Fruit fly (Drosophila melanogaster) whole organism, embryonic: ENCODE measurements around the gene Ptp4E.

ENCODE experiments used
- Abd-B ChIP-seq: fragments of 200-800 bp; sonication (Bioruptor generic); optimal IDR thresholded peaks from 2 replicates; lab custom pipeline; 2018; ENCODE audit warnings: missing biosample characterization, mild to moderate bottlenecking, missing genetic modification characterization, moderate library complexity
- CG10267 ChIP-seq: fragments of 200-800 bp; sonication (Bioruptor generic); optimal IDR thresholded peaks from 2 replicates; lab custom pipeline; 2018; ENCODE audit warnings: missing biosample characterization, mild to moderate bottlenecking, missing genetic modification characterization, moderate library complexity
- CG11504 ChIP-seq: fragments of 200-800 bp; sonication (Bioruptor generic); optimal IDR thresholded peaks from 3 replicates; lab custom pipeline; 2019; ENCODE audit warnings: missing biosample characterization, mild to moderate bottlenecking, missing genetic modification characterization, moderate library complexity
- CG11695 ChIP-seq: fragments of 200-800 bp; sonication (Bioruptor generic); IDR thresholded peaks from 3 replicates; pipeline ENCODE4 v1.3.6; 2022; ENCODE audit warnings: missing biosample characterization, missing genetic modification characterization
- CG11696 ChIP-seq: fragments of 200-800 bp; sonication (Bioruptor generic); IDR thresholded peaks from 2 replicates; pipeline ENCODE4 v1.3.6; 2022; ENCODE audit warnings: missing biosample characterization, missing genetic modification characterization
- CG14441 ChIP-seq: fragments of 200-800 bp; sonication (Bioruptor generic); IDR thresholded peaks from 2 replicates; pipeline ENCODE4 v1.3.6; 2022; ENCODE audit warnings: missing biosample characterization, missing genetic modification characterization
- CG15269 ChIP-seq: fragments of 200-800 bp; sonication (Bioruptor generic); optimal IDR thresholded peaks from 2 replicates; lab custom pipeline; 2018; ENCODE audit warnings: missing biosample characterization, mild to moderate bottlenecking, missing genetic modification characterization, moderate library complexity
- CG16779 ChIP-seq: fragments of 200-800 bp; sonication (Bioruptor generic); IDR thresholded peaks from 2 replicates; pipeline ENCODE4 v1.3.6; 2022; ENCODE audit warnings: missing biosample characterization, missing genetic modification characterization
- CG17385 ChIP-seq: fragments of 200-800 bp; sonication (Bioruptor generic); optimal IDR thresholded peaks from 3 replicates; lab custom pipeline; 2018; ENCODE audit warnings: missing biosample characterization, mild to moderate bottlenecking, missing genetic modification characterization
- CG31441 ChIP-seq: fragments of 200-800 bp; sonication (Bioruptor generic); IDR thresholded peaks from 2 replicates; pipeline ENCODE4 v1.3.6; 2022; ENCODE audit warnings: missing biosample characterization, missing genetic modification characterization
- CG3281 ChIP-seq: fragments of 200-800 bp; sonication (Bioruptor generic); optimal IDR thresholded peaks from 3 replicates; lab custom pipeline; 2017; ENCODE audit warnings: missing biosample characterization, mild to moderate bottlenecking, missing genetic modification characterization
- CG3847 ChIP-seq: fragments of 200-800 bp; sonication (Bioruptor generic); IDR thresholded peaks from 2 replicates; pipeline ENCODE4 v1.3.6; 2022; ENCODE audit warnings: missing biosample characterization, missing genetic modification characterization
- CG6689 ChIP-seq: fragments of 200-800 bp; sonication (Bioruptor generic); IDR thresholded peaks from 2 replicates; pipeline ENCODE4 v1.3.6; 2022; ENCODE audit warnings: missing biosample characterization, missing genetic modification characterization
- CG6791 ChIP-seq: fragments of 200-800 bp; sonication (Bioruptor generic); IDR thresholded peaks from 3 replicates; pipeline ENCODE4 v1.3.6; 2022; ENCODE audit warnings: missing biosample characterization, missing genetic modification characterization; ENCODE audit not compliant: partially characterized antibody
- CG7357 ChIP-seq: fragments of 200-800 bp; sonication (Bioruptor generic); IDR thresholded peaks from 3 replicates; pipeline ENCODE4 v1.3.6; 2022; ENCODE audit warnings: missing biosample characterization, missing genetic modification characterization
- CG8290 ChIP-seq, 3 experiments: fragments of 200-800 bp; sonication (Bioruptor generic); optimal IDR thresholded peaks; 2 replicates each; lab custom pipeline; 2016 to 2019; ENCODE audit warnings: missing biosample characterization in 3 of 3, missing genetic modification characterization in 3 of 3, mild to moderate bottlenecking in 2 of 3, moderate library complexity in 1 of 3
- CG9876 ChIP-seq: fragments of 200-800 bp; sonication (Bioruptor generic); optimal IDR thresholded peaks from 2 replicates; lab custom pipeline; 2016; ENCODE audit warnings: missing biosample characterization, missing genetic modification characterization
- D19A ChIP-seq: fragments of 200-800 bp; optimal IDR thresholded peaks from 3 replicates; lab custom pipeline; 2019; ENCODE audit warnings: missing biosample characterization, mild to moderate bottlenecking, missing genetic modification characterization, moderate library complexity
- Drgx ChIP-seq: fragments of 200-800 bp; sonication (Bioruptor generic); IDR thresholded peaks from 2 replicates; pipeline ENCODE4 v1.3.6; 2022; ENCODE audit warnings: missing biosample characterization, missing genetic modification characterization
- E2f2 ChIP-seq: fragments of 200-800 bp; sonication (Bioruptor generic); IDR thresholded peaks from 2 replicates; pipeline ENCODE4 v1.3.6; 2022; ENCODE audit warnings: missing biosample characterization, missing genetic modification characterization
- Eip74EF ChIP-seq, 2 experiments: fragments of 200-800 bp in 1 of 2; fragments of >200 bp in 1 of 2; sonication (Bioruptor generic) in 1 of 2; optimal IDR thresholded peaks; 2 replicates each; lab custom pipeline; 2017 to 2019; ENCODE audit warnings: missing biosample characterization in 2 of 2, missing genetic modification characterization in 2 of 2, mild to moderate bottlenecking in 1 of 2, moderate library complexity in 1 of 2
- GATAe ChIP-seq: fragments of 200-800 bp; sonication (Bioruptor generic); conservative IDR thresholded peaks from 2 replicates; pipeline ENCODE4 v1.3.6; 2022; ENCODE audit warnings: missing biosample characterization, missing genetic modification characterization
- H2.0 ChIP-seq: fragments of 200-800 bp; sonication (Bioruptor generic); IDR thresholded peaks from 2 replicates; pipeline ENCODE4 v1.3.6; 2022; ENCODE audit warnings: missing biosample characterization, missing genetic modification characterization
- HLH3B ChIP-seq: fragments of 200-800 bp; sonication (Bioruptor generic); IDR thresholded peaks from 2 replicates; pipeline ENCODE4 v1.3.6; 2022; ENCODE audit warnings: missing biosample characterization, missing genetic modification characterization
- Hr51 ChIP-seq, 2 experiments: fragments of 200-800 bp; sonication (Bioruptor generic); optimal IDR thresholded peaks; 2 replicates in 1 of 2; 3 replicates in 1 of 2; lab custom pipeline; 2016 to 2018; ENCODE audit warnings: missing biosample characterization in 2 of 2, missing genetic modification characterization in 2 of 2, mild to moderate bottlenecking in 1 of 2, moderate library complexity in 1 of 2
- Meics ChIP-seq: fragments of 200-800 bp; sonication (Bioruptor generic); optimal IDR thresholded peaks from 2 replicates; lab custom pipeline; 2017; ENCODE audit warnings: missing biosample characterization, mild to moderate bottlenecking, missing genetic modification characterization
- PHDP ChIP-seq: fragments of 200-800 bp; sonication (Bioruptor generic); optimal IDR thresholded peaks from 3 replicates; lab custom pipeline; 2018; ENCODE audit warnings: missing biosample characterization, mild to moderate bottlenecking, missing genetic modification characterization, moderate library complexity
- TFAM ChIP-seq: fragments of 200-800 bp; sonication (Bioruptor generic); optimal IDR thresholded peaks from 2 replicates; lab custom pipeline; 2017; ENCODE audit warnings: missing biosample characterization, missing genetic modification characterization, inconsistent platforms
- amos ChIP-seq: fragments of 200-800 bp; sonication (Bioruptor generic); IDR thresholded peaks from 2 replicates; pipeline ENCODE4 v1.3.6; 2022; ENCODE audit warnings: missing biosample characterization, missing genetic modification characterization; ENCODE audit not compliant: partially characterized antibody
- bigmax ChIP-seq: fragments of 200-800 bp; sonication (Bioruptor generic); optimal IDR thresholded peaks from 2 replicates; lab custom pipeline; 2018; ENCODE audit warnings: missing biosample characterization, mild to moderate bottlenecking, missing genetic modification characterization
- crp ChIP-seq, 2 experiments: fragments of 200-800 bp; sonication (Bioruptor generic); optimal IDR thresholded peaks; 2 replicates in 1 of 2; 3 replicates in 1 of 2; lab custom pipeline; 2017; ENCODE audit warnings: missing biosample characterization in 2 of 2, missing genetic modification characterization in 2 of 2, mild to moderate bottlenecking in 1 of 2, moderate library complexity in 1 of 2
- dm ChIP-seq: fragments of 200-800 bp; sonication (Bioruptor generic); optimal IDR thresholded peaks from 3 replicates; lab custom pipeline; 2016; ENCODE audit warnings: missing biosample characterization, missing genetic modification characterization
- dmrt99B ChIP-seq: fragments of 200-800 bp; sonication (Bioruptor generic); optimal IDR thresholded peaks from 2 replicates; lab custom pipeline; 2018; ENCODE audit warnings: missing biosample characterization, mild to moderate bottlenecking, missing genetic modification characterization, moderate library complexity
- dpn ChIP-seq, 2 experiments: fragments of 200-800 bp; sonication (Bioruptor generic); optimal IDR thresholded peaks; 3 replicates each; lab custom pipeline; 2016; ENCODE audit warnings: missing biosample characterization in 2 of 2, missing genetic modification characterization in 2 of 2
- dysf ChIP-seq: fragments of 200-800 bp; sonication (Bioruptor generic); IDR thresholded peaks from 3 replicates; pipeline ENCODE4 v1.3.6; 2022; ENCODE audit warnings: missing biosample characterization, missing genetic modification characterization
- fru ChIP-seq: fragments of >200 bp; optimal IDR thresholded peaks from 2 replicates; lab custom pipeline; 2017
- gem ChIP-seq: fragments of 200-800 bp; sonication (Bioruptor generic); optimal IDR thresholded peaks from 2 replicates; lab custom pipeline; 2019; ENCODE audit warnings: missing biosample characterization, mild to moderate bottlenecking, missing genetic modification characterization, moderate library complexity
- grau ChIP-seq: fragments of 200-800 bp; optimal IDR thresholded peaks from 3 replicates; lab custom pipeline; 2019; ENCODE audit warnings: missing biosample characterization, mild to moderate bottlenecking, missing genetic modification characterization, moderate library complexity
- klu ChIP-seq: fragments of 200-800 bp; sonication (Bioruptor generic); IDR thresholded peaks from 2 replicates; pipeline ENCODE4 v1.3.6; 2022; ENCODE audit warnings: missing biosample characterization, missing genetic modification characterization
- lbe ChIP-seq: fragments of 200-800 bp; sonication (Bioruptor generic); optimal IDR thresholded peaks from 2 replicates; lab custom pipeline; 2016; ENCODE audit warnings: missing biosample characterization, mild to moderate bottlenecking, missing genetic modification characterization
- lilli ChIP-seq: fragments of 200-800 bp; sonication (Bioruptor generic); optimal IDR thresholded peaks from 3 replicates; lab custom pipeline; 2016; ENCODE audit warnings: missing biosample characterization, missing genetic modification characterization
- nmo ChIP-seq: fragments of 200-800 bp; sonication (Bioruptor generic); optimal IDR thresholded peaks from 2 replicates; lab custom pipeline; 2018; ENCODE audit warnings: missing biosample characterization, mild to moderate bottlenecking, missing genetic modification characterization, moderate library complexity
- nom ChIP-seq: fragments of 200-800 bp; sonication (Bioruptor generic); optimal IDR thresholded peaks from 2 replicates; lab custom pipeline; 2017; ENCODE audit warnings: missing biosample characterization, missing genetic modification characterization, mild to moderate bottlenecking, moderate library complexity, missing genetic modification reagents
- pan ChIP-seq, 4 experiments: fragments of >200 bp in 3 of 4; fragments of 200-800 bp in 1 of 4; sonication (Bioruptor generic) in 1 of 4; optimal IDR thresholded peaks in 3 of 4; IDR thresholded peaks in 1 of 4; 2 replicates each; pipeline versions ENCODE4 v1.3.6 to Lab custom; 2017 to 2022; ENCODE audit warnings: missing biosample characterization in 2 of 4, missing genetic modification characterization in 2 of 4, mixed read lengths in 1 of 4
- stwl ChIP-seq: fragments of 200-800 bp; sonication (Bioruptor generic); optimal IDR thresholded peaks from 3 replicates; lab custom pipeline; 2018; ENCODE audit warnings: missing biosample characterization, mild to moderate bottlenecking, missing genetic modification characterization, moderate library complexity
- tna ChIP-seq: fragments of 200-800 bp; sonication (Bioruptor generic); IDR thresholded peaks from 2 replicates; pipeline ENCODE4 v1.3.6; 2022; ENCODE audit warnings: missing biosample characterization, missing genetic modification characterization; ENCODE audit not compliant: partially characterized antibody

Gene Ptp4E

DNA sequence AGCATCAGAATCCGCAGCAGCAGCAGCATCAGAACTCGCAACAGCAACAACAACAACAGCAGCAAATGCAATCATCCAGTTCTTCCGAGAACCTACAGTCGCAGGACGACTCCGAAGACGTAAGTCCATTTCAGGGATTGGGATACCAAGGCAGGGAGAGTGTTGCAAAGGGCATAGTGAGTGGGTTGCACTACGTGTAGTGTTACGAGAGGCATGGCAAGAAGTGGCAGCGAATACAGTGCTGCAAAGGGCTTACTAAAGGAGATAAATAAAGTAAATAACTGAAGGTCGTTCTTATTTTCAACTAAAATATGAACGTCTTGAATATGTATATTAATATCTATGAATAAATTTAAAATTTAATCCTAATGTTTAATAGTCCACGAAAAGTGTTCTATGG is 27.9 kb upstream of the Ptp4E start:
- TF ChIP-seq CG11695 (GFP tag; lab: Robert Waterston, UW) (no peak), CG10267 (tag; lab: Kevin White, UChicago) (peak; percentile 26), amos (GFP tag; lab: Robert Waterston, UW) (peak; percentile 23; the same call in 1 of the 2 replicates), E2f2 (GFP tag; lab: Robert Waterston, UW) (no peak), crp (GFP tag; optimal IDR thresholded peaks at IDR 0.05; lab: Kevin White, UChicago) (no peak), CG6791 (0 out of 3 replicates have a peak, but pooled peaks have one; percentile 23), stwl (tag; lab: Kevin White, UChicago) (peak; percentile 99), CG8290 (GFP tag; optimal IDR thresholded peaks at IDR 0.05; lab: Kevin White, UChicago) (peak; percentile 23), CG8290 (tag; optimal IDR thresholded peaks at IDR 0.05; lab: Kevin White, UChicago) (no peak)

DNA sequence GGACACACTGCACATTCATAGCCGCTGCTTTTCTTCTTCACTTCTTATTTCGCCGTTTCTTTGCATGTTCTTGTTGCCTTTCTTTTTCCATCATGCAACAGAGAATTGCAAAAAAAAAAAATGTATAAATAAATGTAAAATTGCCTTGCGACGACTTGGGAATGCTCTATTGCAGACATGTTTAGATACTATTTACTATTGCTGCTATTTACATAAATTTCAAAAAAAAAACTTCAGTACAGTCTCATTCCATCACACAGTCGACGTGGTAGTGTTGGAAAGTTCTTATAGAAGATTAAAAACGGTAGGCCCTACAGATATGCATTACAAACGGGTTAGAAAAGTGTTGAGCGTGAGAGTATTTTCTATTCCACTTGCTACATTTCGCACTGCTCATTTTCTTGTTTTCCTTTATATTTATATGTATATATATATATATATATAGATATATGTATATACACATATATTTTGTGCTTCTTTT is 27.1 kb upstream of the Ptp4E start:
- TF ChIP-seq CG10267 (tag; lab: Kevin White, UChicago) (peak; percentile 9), CG15269 (tag; lab: Kevin White, UChicago) (peak; percentile 6), CG9876 (GFP tag; lab: Kevin White, UChicago) (no peak), Meics (GFP tag; lab: Kevin White, UChicago) (peak; percentile 23), dysf (GFP tag; lab: Robert Waterston, UW) (peak; percentile 39; the same call in 1 of the 3 replicates), HLH3B (0 out of 2 replicates have a peak, but pooled peaks have one; percentile 9), Abd-B (GFP tag; lab: Kevin White, UChicago) (no peak), PHDP (tag; lab: Kevin White, UChicago) (peak; percentile 11), Eip74EF (GFP tag; optimal IDR thresholded peaks at IDR 0.05; lab: Kevin White, UChicago) (no peak), stwl (tag; lab: Kevin White, UChicago) (peak; percentile 70), bigmax (GFP tag; lab: Kevin White, UChicago) (no peak), TFAM (GFP tag; lab: Kevin White, UChicago) (no peak), dpn (GFP tag; optimal IDR thresholded peaks at IDR 0.05; lab: Kevin White, UChicago) (peak in 1 of 2 experiments; percentile 3), gem (peak; percentile 37), tna (no peak), CG3847 (no peak), dm (no peak), CG17385 (GFP tag; lab: Kevin White, UChicago) (peak; percentile 1), lilli (GFP tag; lab: Kevin White, UChicago) (no peak), CG11696 (GFP tag; lab: Robert Waterston, UW) (no peak), klu (GFP tag; lab: Robert Waterston, UW) (no peak), Hr51 (GFP tag; optimal IDR thresholded peaks at IDR 0.05; lab: Kevin White, UChicago) (peak in 1 of 2 experiments; percentile 9), CG11504 (peak; percentile 10), lbe (peak; percentile 29), pan (optimal IDR thresholded peaks at IDR 0.05; lab: Kevin White, UChicago) (no peak), pan (GFP tag; optimal IDR thresholded peaks at IDR 0.05 in 1 of 2, IDR thresholded peaks at IDR 0.05 in 1 of 2) (no peak), CG31441 (GFP tag; lab: Robert Waterston, UW) (peak; percentile 19; the same call in 1 of the 2 replicates), Drgx (GFP tag; lab: Robert Waterston, UW) (peak; percentile 64), D19A (tag; lab: Kevin White, UChicago) (peak; percentile 97), nom (GFP tag; lab: Kevin White, UChicago) (peak; percentile 87), CG7357 (GFP tag; lab: Robert Waterston, UW) (no peak), CG11695 (GFP tag; lab: Robert Waterston, UW) (0 out of 3 replicates have a peak, but pooled peaks have one; percentile 14), grau (tag; lab: Kevin White, UChicago) (peak; percentile 9), nmo (GFP tag; lab: Kevin White, UChicago) (peak; percentile 16), CG6689 (GFP tag; lab: Robert Waterston, UW) (no peak), dmrt99B (tag; lab: Kevin White, UChicago) (peak; percentile 17), fru (no peak), H2.0 (GFP tag; lab: Robert Waterston, UW) (no peak), CG3281 (GFP tag; lab: Kevin White, UChicago) (peak; percentile 4), CG16779 (GFP tag; lab: Robert Waterston, UW) (no peak), CG14441 (GFP tag; lab: Robert Waterston, UW) (0 out of 2 replicates have a peak, but pooled peaks have one; percentile 17), GATAe (GFP tag; lab: Robert Waterston, UW) (no peak)
